Fruit fly (Drosophila melanogaster) whole organism, adult: ENCODE data around the gene Hez.

Experiments used
- CG11617 ChIP-seq: fragments of 200-800 bp; sonication (Bioruptor generic); optimal IDR thresholded peaks from 2 replicates; lab custom pipeline; 2017; ENCODE audit warnings: mild to moderate bottlenecking, missing biosample characterization, missing genetic modification reagents, missing genetic modification characterization
- CG12768 ChIP-seq: fragments of 200-800 bp; sonication (Bioruptor generic); optimal IDR thresholded peaks from 2 replicates; lab custom pipeline; 2017; ENCODE audit warnings: missing biosample characterization, missing genetic modification characterization, mild to moderate bottlenecking, moderate library complexity, missing genetic modification reagents
- CG14711 ChIP-seq: fragments of 200-800 bp; sonication (Bioruptor generic); optimal IDR thresholded peaks from 2 replicates; lab custom pipeline; 2018; ENCODE audit warnings: missing biosample characterization, mild to moderate bottlenecking, missing genetic modification characterization, moderate library complexity
- CG1620 ChIP-seq: fragments of 200-800 bp; sonication (Bioruptor generic); optimal IDR thresholded peaks from 2 replicates; lab custom pipeline; 2016; ENCODE audit warnings: missing biosample characterization, missing genetic modification characterization
- CG33017 ChIP-seq: fragments of 200-800 bp; sonication (Bioruptor generic); optimal IDR thresholded peaks from 2 replicates; lab custom pipeline; 2018; ENCODE audit warnings: missing biosample characterization, mild to moderate bottlenecking, missing genetic modification characterization, moderate library complexity
- CG5204 ChIP-seq: fragments of 200-800 bp; sonication (Bioruptor generic); optimal IDR thresholded peaks from 2 replicates; lab custom pipeline; 2016; ENCODE audit warnings: missing biosample characterization, missing genetic modification characterization
- CG7045 ChIP-seq: fragments of 200-800 bp; sonication (Bioruptor generic); optimal IDR thresholded peaks from 2 replicates; lab custom pipeline; 2017; ENCODE audit warnings: missing biosample characterization, mild to moderate bottlenecking, missing genetic modification characterization
- CG7101 ChIP-seq: fragments of 200-800 bp; sonication (Bioruptor generic); optimal IDR thresholded peaks from 2 replicates; lab custom pipeline; 2018; ENCODE audit warnings: missing biosample characterization, mild to moderate bottlenecking, missing genetic modification characterization, moderate library complexity
- Clk ChIP-seq: fragments of 200-800 bp; sonication (Bioruptor generic); optimal IDR thresholded peaks from 2 replicates; lab custom pipeline; 2017; ENCODE audit warnings: missing biosample characterization, missing genetic modification characterization
- Crg-1 ChIP-seq: fragments of 200-800 bp; sonication (Bioruptor generic); optimal IDR thresholded peaks from 2 replicates; lab custom pipeline; 2016; ENCODE audit warnings: missing biosample characterization, missing genetic modification characterization
- Hr96 ChIP-seq: fragments of 200-800 bp; sonication (Bioruptor generic); optimal IDR thresholded peaks from 2 replicates; lab custom pipeline; 2016; ENCODE audit warnings: missing biosample characterization, missing genetic modification characterization
- Mnt ChIP-seq: fragments of 200-800 bp; sonication (Bioruptor generic); optimal IDR thresholded peaks from 2 replicates; lab custom pipeline; 2016; ENCODE audit warnings: missing biosample characterization, mild to moderate bottlenecking, missing genetic modification characterization
- bab1 ChIP-seq: fragments of 200-800 bp; sonication (Bioruptor generic); optimal IDR thresholded peaks from 3 replicates; lab custom pipeline; 2019; ENCODE audit warnings: missing biosample characterization, mild to moderate bottlenecking, missing genetic modification characterization, moderate library complexity
- cic ChIP-seq: fragments of 200-800 bp; sonication (Bioruptor generic); optimal IDR thresholded peaks from 2 replicates; lab custom pipeline; 2017; ENCODE audit warnings: missing biosample characterization, mild to moderate bottlenecking, missing genetic modification characterization, moderate library complexity
- cnc ChIP-seq, 2 experiments: fragments of >200 bp; optimal IDR thresholded peaks; 2 replicates each; lab custom pipeline; 2017
- kay ChIP-seq: fragments of 200-800 bp; sonication (Bioruptor generic); peaks from one replicate; lab custom pipeline; 2016; ENCODE audit warnings: missing biosample characterization, missing genetic modification characterization, borderline replicate concordance
- ovo ChIP-seq: fragments of 200-800 bp; sonication (Bioruptor generic); optimal IDR thresholded peaks from 2 replicates; lab custom pipeline; 2016; ENCODE audit warnings: missing biosample characterization, missing genetic modification characterization
- pad ChIP-seq: fragments of 200-800 bp; sonication (Bioruptor generic); optimal IDR thresholded peaks from 3 replicates; lab custom pipeline; 2017; ENCODE audit warnings: missing biosample characterization, missing genetic modification characterization, mild to moderate bottlenecking, moderate library complexity, missing genetic modification reagents
- tj ChIP-seq: fragments of 200-800 bp; sonication (Bioruptor generic); optimal IDR thresholded peaks from 3 replicates; lab custom pipeline; 2017; ENCODE audit warnings: missing biosample characterization, mild to moderate bottlenecking, missing genetic modification characterization, moderate library complexity
- toe ChIP-seq: fragments of 200-800 bp; sonication (Bioruptor generic); optimal IDR thresholded peaks from 2 replicates; lab custom pipeline; 2016; ENCODE audit warnings: missing biosample characterization, missing genetic modification characterization

The Hez gene

DNA sequence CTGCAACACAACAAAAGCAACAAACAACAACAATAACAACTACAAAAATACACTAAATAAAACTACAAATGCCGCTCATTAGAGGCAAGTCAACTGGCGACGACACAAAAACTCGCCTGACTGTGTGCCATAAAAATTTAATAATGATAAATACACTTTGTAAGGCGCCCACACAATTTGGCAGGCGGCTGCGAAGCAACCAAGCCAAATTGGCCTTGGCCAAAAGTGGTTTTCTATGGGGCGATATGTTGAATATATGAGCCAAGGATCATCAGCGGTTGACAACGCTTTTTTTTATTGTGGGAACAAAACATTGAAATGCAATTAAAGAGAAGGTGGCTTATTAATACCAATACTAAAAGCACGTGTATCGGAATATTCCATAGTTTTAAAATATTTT, 44.4 kb downstream of the Hez start:
- no peak for TF ChIP-seq CG11617 (GFP tag; lab: Kevin White, UChicago)
- no peak for TF ChIP-seq CG7045 (GFP tag; lab: Kevin White, UChicago)
- TF ChIP-seq Clk (GFP tag; lab: Kevin White, UChicago) = no peak
- TF ChIP-seq ovo (GFP tag; lab: Kevin White, UChicago) = no peak
- no peak for TF ChIP-seq tj (GFP tag; lab: Kevin White, UChicago)
- TF ChIP-seq Mnt = no peak
- no peak for TF ChIP-seq CG33017 (tag; lab: Kevin White, UChicago)
- TF ChIP-seq Hr96 (GFP tag; lab: Kevin White, UChicago) = no peak
- no peak for TF ChIP-seq CG7101 (tag; lab: Kevin White, UChicago)

DNA sequence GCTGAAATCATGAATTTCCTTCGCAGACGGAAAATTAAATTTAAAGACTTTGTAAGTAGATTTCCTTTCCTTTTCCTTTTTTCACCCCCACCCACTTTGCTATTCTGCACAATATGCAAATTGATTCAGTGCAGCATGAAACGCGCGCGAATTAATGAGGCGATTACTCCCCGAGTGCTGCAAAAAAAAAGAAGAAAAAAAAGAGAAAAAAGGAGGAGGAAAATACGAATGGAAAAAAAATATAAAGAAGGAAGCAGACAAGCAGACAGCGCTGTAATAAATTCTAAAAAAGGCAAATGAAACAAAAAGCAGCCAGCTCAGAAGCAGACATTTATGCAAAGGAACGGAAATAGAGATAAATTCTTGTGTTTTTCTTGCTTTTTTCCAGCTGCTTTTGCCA, 45.8 kb downstream of the Hez start:
- TF ChIP-seq tj (GFP tag; lab: Kevin White, UChicago) (peak; percentile 42), Crg-1 (no peak), CG7045 (GFP tag; lab: Kevin White, UChicago) (no peak)

DNA sequence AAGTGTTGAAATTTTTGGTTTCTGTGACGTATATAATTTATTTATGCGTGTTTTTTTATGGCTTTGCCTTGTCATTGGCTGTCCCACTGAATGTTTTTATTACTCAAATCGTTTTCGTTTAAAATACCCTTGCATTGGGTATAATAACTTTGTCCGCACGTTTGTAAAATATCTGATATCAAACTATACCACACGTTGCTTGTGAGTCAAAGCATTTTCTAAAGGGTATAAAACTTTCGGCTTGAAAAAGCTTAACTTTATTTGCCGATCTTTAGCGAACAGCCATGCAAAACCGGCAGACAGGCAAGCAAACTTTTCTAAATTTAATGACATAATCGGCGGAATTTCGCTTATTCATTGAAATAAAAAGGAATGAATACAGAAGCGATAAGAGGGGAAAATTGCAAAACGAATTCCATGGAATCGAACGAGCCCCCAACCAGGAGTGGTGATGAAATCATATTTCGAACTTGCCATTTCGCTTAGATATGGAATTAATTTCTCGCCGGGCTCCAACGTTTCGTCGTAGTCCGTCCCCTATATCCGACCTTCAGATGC, 47.0 kb downstream of the Hez start:
- peak; percentile 87 for TF ChIP-seq tj (GFP tag; lab: Kevin White, UChicago)
- TF ChIP-seq Crg-1 = no peak
- TF ChIP-seq CG14711 (tag; lab: Kevin White, UChicago) = peak; percentile 24
- no peak for TF ChIP-seq cnc (optimal IDR thresholded peaks at IDR 0.05; lab: Kevin White, UChicago)

DNA sequence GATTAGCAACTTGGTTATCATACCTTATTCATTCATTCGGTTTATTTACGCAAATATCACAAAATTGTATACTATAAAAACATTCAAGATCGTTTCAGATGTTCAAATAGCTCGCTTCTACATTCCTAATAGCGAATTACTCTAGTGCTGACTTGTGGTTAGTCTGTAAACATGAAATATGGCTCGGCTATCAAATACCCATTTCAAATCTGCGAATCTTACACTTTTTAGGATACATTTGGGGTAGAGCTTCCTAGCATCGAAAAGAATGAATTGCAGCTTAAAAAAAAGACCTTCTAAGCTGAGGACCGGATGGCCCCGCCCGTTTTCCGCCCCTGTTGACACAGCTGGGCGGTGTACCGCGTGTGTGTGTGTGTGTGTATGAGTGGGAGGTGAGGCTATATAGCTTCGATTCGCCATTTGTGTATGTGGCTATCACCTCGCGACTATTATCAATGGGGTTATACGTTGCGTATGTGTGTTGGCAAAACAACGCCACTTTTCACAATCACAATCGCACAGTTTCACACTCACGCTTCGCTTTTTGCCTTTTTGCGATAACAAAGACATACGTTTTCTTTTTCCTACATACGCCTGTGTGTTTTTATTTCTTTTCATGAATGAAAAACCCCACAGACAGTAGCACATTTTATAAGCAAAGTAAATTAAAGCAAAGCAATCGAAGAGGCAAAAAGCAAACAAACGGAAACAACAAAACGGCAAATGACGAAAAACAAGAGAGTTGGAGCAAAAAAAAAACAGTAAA, 47.8 kb downstream of the Hez start:
- no peak for TF ChIP-seq bab1 (GFP tag; lab: Kevin White, UChicago)
- no peak for TF ChIP-seq CG7045 (GFP tag; lab: Kevin White, UChicago)
- no peak for TF ChIP-seq CG5204 (GFP tag; lab: Kevin White, UChicago)
- no peak for TF ChIP-seq CG1620
- TF ChIP-seq CG14711 (tag; lab: Kevin White, UChicago) = no peak
- no peak for TF ChIP-seq toe
- TF ChIP-seq cnc (optimal IDR thresholded peaks at IDR 0.05; lab: Kevin White, UChicago) = no peak
- TF ChIP-seq kay (GFP tag; lab: Kevin White, UChicago) = no peak
- no peak for TF ChIP-seq CG7101 (tag; lab: Kevin White, UChicago)
- TF ChIP-seq Hr96 (GFP tag; lab: Kevin White, UChicago) = no peak
- no peak for TF ChIP-seq Crg-1
- no peak for TF ChIP-seq pad (GFP tag; lab: Kevin White, UChicago)
- TF ChIP-seq Clk (GFP tag; lab: Kevin White, UChicago) = no peak
- no peak for TF ChIP-seq tj (GFP tag; lab: Kevin White, UChicago)
- no peak for TF ChIP-seq CG11617 (GFP tag; lab: Kevin White, UChicago)
- TF ChIP-seq Mnt = peak; percentile 36
- peak; percentile 99 for TF ChIP-seq cic
- TF ChIP-seq CG12768 (GFP tag; lab: Kevin White, UChicago) = no peak

DNA sequence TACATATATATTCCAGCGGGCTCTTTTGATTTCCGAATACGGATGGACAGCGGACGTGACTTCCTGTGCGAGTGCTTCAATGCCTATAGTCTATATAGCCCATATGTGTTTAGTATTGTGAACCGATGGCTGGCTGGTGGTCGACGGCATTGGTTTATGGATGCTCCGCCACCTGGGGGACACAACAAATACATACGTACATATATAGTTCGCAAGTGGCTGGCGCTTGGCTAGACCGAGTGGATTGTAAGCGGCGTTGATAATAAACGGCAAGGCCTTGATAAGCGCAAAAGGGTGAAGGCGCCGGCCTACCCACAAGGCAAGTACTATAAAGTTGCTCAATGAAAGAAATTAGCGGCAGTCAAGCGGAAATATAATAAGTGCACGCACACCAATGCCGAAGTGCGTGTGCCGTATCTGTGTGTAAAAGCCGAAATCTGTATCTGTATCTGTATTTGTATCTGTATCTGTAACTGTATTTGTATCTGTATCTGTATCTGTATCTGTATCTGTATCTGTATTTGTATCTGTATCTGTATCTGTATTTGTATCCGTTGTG, 48.5 kb downstream of the Hez start:
- no peak for TF ChIP-seq Clk (GFP tag; lab: Kevin White, UChicago)
- peak; percentile 84 for TF ChIP-seq cic
